Fruit fly (Drosophila melanogaster) whole organism, larva: ENCODE measurements around the gene sesB.

ENCODE experiments used
- noc ChIP-seq: fragments of 200-800 bp; sonication (Bioruptor generic); optimal IDR thresholded peaks from 3 replicates; lab custom pipeline; 2019; ENCODE audit warnings: missing biosample characterization, mild to moderate bottlenecking, missing genetic modification characterization, moderate library complexity

Gene sesB

DNA sequence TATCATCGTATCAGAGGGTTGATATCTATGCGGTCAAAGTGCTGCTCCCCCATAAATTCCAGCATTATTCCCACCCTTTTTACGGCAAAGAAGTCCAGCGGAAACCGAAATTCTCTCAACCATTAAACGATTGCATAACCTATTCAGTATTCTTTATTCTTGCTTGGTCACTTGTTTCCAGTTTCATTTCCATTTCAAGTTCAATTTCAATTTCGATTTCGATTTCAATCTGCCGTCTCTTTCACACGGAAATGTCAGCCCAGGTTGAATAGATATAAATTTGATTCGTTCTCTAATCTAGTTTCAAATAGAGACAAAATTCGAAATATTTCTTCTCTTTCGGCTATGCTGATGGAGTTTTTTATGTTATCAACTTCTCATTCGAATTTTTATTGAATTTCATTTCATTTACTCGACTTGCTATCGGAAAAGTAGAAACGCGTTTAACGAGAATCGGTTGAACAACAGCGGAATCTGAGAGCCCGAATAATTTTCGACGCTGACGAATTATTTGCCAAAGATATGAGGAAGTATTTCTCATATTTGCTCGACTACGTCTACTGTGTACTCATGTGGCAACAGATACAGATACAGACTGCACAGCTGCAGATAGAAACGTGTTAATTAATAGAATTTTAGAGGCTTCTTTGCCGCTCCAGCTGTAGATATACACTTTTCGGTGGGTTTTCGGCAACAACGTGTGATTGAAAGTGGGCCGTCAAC lies 53.9 kb downstream of the sesB start:
- TF ChIP-seq noc, result no peak

- no peak for TF ChIP-seq noc
Measured at dm6 chrX:10731801-10732200, 55.0 kb downstream of the sesB start.

- no peak for TF ChIP-seq noc
Measured at dm6 chrX:10731357-10731756, 55.4 kb downstream of the sesB start.
